Fruit fly (Drosophila melanogaster): ENCODE measurements around the gene Wnt4.

DNA sequence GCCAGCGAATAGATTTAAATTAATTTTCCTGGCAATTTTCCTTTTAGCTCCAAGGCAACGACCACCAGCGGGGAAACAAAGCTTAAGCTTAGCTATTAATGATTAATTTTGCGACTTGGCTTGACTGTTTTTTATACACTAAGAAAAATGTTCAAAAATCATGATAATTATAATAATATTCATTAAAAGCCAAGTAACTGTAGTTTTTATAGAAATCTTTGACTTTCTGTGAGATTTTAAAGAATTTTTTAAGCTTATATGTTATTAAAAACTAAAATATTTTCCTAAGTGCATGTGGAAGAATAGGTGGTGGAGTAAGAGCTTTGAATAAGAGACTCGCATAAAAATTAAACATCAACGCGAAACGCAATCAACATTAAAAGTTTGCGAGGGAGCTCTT lies 12.6 kb downstream of the Wnt4 start:
- TF ChIP-seq psq (optimal IDR thresholded peaks at IDR 0.05) (no peak), Sin3A (optimal IDR thresholded peaks at IDR 0.05) (no peak), h (optimal IDR thresholded peaks at IDR 0.05) (no peak)

Measured in Kc167 (cell line).